Worm (Caenorhabditis elegans): ENCODE results near the gene tag-120.

ce11 chrV:9757884-9758283, 48.3 kb upstream of the tag-120 start, which contains the start of gene F58E6.11:
- TF ChIP-seq blmp-1 (tag; optimal IDR thresholded peaks at IDR 0.05; ENCODE audit: insufficient read depth) (no peak), ZK546.5 (tag; optimal IDR thresholded peaks at IDR 0.05) (no peak), nhr-25 (tag; optimal IDR thresholded peaks at IDR 0.05) (no peak)
